Fruit fly (Drosophila melanogaster) whole organism, embryonic: ENCODE results near the gene rno.

Experiments used
- Abd-B ChIP-seq: fragments of 200-800 bp; sonication (Bioruptor generic); optimal IDR thresholded peaks from 2 replicates; lab custom pipeline; 2018; ENCODE audit warnings: missing biosample characterization, mild to moderate bottlenecking, missing genetic modification characterization, moderate library complexity
- CG11398 ChIP-seq: fragments of 200-800 bp; sonication (Bioruptor generic); optimal IDR thresholded peaks from 2 replicates; lab custom pipeline; 2016; ENCODE audit warnings: missing biosample characterization, missing genetic modification characterization
- CG11456 ChIP-seq: fragments of 200-800 bp; sonication (Bioruptor generic); IDR thresholded peaks from 3 replicates; pipeline ENCODE4 v1.3.6; 2022; ENCODE audit warnings: missing biosample characterization, missing genetic modification characterization
- CG11560 ChIP-seq: fragments of 200-800 bp; sonication (Bioruptor generic); IDR thresholded peaks from 3 replicates; pipeline ENCODE4 v1.3.6; 2022; ENCODE audit warnings: missing biosample characterization, missing genetic modification characterization
- CG12744 ChIP-seq: fragments of 200-800 bp; sonication (Bioruptor generic); optimal IDR thresholded peaks from 2 replicates; lab custom pipeline; 2016; ENCODE audit warnings: missing biosample characterization, missing genetic modification characterization
- CG1603 ChIP-seq: fragments of 200-800 bp; sonication (Bioruptor generic); optimal IDR thresholded peaks from 2 replicates; lab custom pipeline; 2019; ENCODE audit warnings: missing biosample characterization, mild to moderate bottlenecking, missing genetic modification characterization, moderate library complexity
- CG16779 ChIP-seq: fragments of 200-800 bp; sonication (Bioruptor generic); IDR thresholded peaks from 2 replicates; pipeline ENCODE4 v1.3.6; 2022; ENCODE audit warnings: missing biosample characterization, missing genetic modification characterization
- CG17186 ChIP-seq: fragments of 200-800 bp; sonication (Bioruptor generic); optimal IDR thresholded peaks from 3 replicates; lab custom pipeline; 2017; ENCODE audit warnings: missing biosample characterization, missing genetic modification reagents, missing genetic modification characterization
- CG17385 ChIP-seq: fragments of 200-800 bp; sonication (Bioruptor generic); optimal IDR thresholded peaks from 3 replicates; lab custom pipeline; 2018; ENCODE audit warnings: missing biosample characterization, mild to moderate bottlenecking, missing genetic modification characterization
- CG2116 ChIP-seq: fragments of 200-800 bp; sonication (Bioruptor generic); optimal IDR thresholded peaks from 3 replicates; lab custom pipeline; 2018; ENCODE audit warnings: missing biosample characterization, mild to moderate bottlenecking, missing genetic modification characterization
- CG2199 ChIP-seq: fragments of 200-800 bp; sonication (Bioruptor generic); IDR thresholded peaks from 3 replicates; pipeline ENCODE4 v1.3.6; 2022; ENCODE audit warnings: missing biosample characterization, missing genetic modification characterization
- CG3847 ChIP-seq: fragments of 200-800 bp; sonication (Bioruptor generic); IDR thresholded peaks from 2 replicates; pipeline ENCODE4 v1.3.6; 2022; ENCODE audit warnings: missing biosample characterization, missing genetic modification characterization
- CG6254 ChIP-seq: fragments of 200-800 bp; sonication (Bioruptor generic); optimal IDR thresholded peaks from 3 replicates; lab custom pipeline; 2017; ENCODE audit warnings: mild to moderate bottlenecking, missing biosample characterization, missing genetic modification reagents, missing genetic modification characterization
- CG6765 ChIP-seq: fragments of 200-800 bp; sonication (Bioruptor generic); optimal IDR thresholded peaks from 3 replicates; lab custom pipeline; 2017; ENCODE audit warnings: missing biosample characterization, mild to moderate bottlenecking, missing genetic modification characterization
- CG9215 ChIP-seq: fragments of 200-800 bp; sonication (Bioruptor generic); IDR thresholded peaks from 2 replicates; pipeline ENCODE4 v1.3.6; 2022; ENCODE audit warnings: missing biosample characterization, missing genetic modification characterization
- CHES-1-like ChIP-seq: fragments of 200-800 bp; sonication (Bioruptor generic); optimal IDR thresholded peaks from 2 replicates; lab custom pipeline; 2016; ENCODE audit warnings: missing biosample characterization, missing genetic modification characterization
- CTCF ChIP-seq: fragments of 200-800 bp; sonication (Bioruptor generic); optimal IDR thresholded peaks from 2 replicates; lab custom pipeline; 2017; ENCODE audit warnings: missing biosample characterization, mild to moderate bottlenecking, missing genetic modification characterization, moderate library complexity
- Deaf1 ChIP-seq: fragments of 200-800 bp; optimal IDR thresholded peaks from 3 replicates; lab custom pipeline; 2019; ENCODE audit warnings: missing biosample characterization, mild to moderate bottlenecking, missing genetic modification characterization, moderate library complexity
- Dfd ChIP-seq, 2 experiments: fragments of >200 bp; optimal IDR thresholded peaks; 2 replicates each; lab custom pipeline; 2017; ENCODE audit warnings: missing biosample characterization in 2 of 2, missing genetic modification characterization in 2 of 2
- HLHmδ ChIP-seq: fragments of 200-800 bp; sonication (Bioruptor generic); optimal IDR thresholded peaks from 2 replicates; lab custom pipeline; 2018; ENCODE audit warnings: missing biosample characterization, mild to moderate bottlenecking, missing genetic modification characterization, moderate library complexity
- Hey ChIP-seq: fragments of 200-800 bp; sonication (Bioruptor generic); optimal IDR thresholded peaks from 3 replicates; lab custom pipeline; 2018; ENCODE audit warnings: missing biosample characterization, mild to moderate bottlenecking, missing genetic modification characterization
- Hr3 ChIP-seq: fragments of 200-800 bp; sonication (Bioruptor generic); optimal IDR thresholded peaks from 3 replicates; lab custom pipeline; 2016; ENCODE audit warnings: missing biosample characterization, missing genetic modification characterization
- Kr ChIP-seq: fragments of 200-800 bp; sonication (Bioruptor generic); optimal IDR thresholded peaks from 2 replicates; lab custom pipeline; 2017; ENCODE audit warnings: missing biosample characterization, mild to moderate bottlenecking, missing genetic modification characterization
- Med ChIP-seq: fragments of 200-800 bp; sonication (Bioruptor generic); peaks from one replicate; lab custom pipeline; 2016; ENCODE audit warnings: missing biosample characterization, missing genetic modification characterization, mild to moderate bottlenecking, inconsistent platforms, moderate library complexity
- Myb ChIP-seq: fragments of 200-800 bp; sonication (Bioruptor generic); optimal IDR thresholded peaks from 2 replicates; lab custom pipeline; 2016; ENCODE audit warnings: missing biosample characterization, missing genetic modification characterization
- Ptx1 ChIP-seq: fragments of 200-800 bp; sonication (Bioruptor generic); IDR thresholded peaks from 2 replicates; pipeline ENCODE4 v1.3.6; 2022; ENCODE audit warnings: missing biosample characterization, missing genetic modification characterization
- Side ChIP-seq: fragments of 200-800 bp; sonication (Bioruptor generic); optimal IDR thresholded peaks from 2 replicates; lab custom pipeline; 2016; ENCODE audit warnings: missing biosample characterization, missing genetic modification characterization
- Sry-β ChIP-seq: fragments of 200-800 bp; sonication (Bioruptor generic); optimal IDR thresholded peaks from 2 replicates; lab custom pipeline; 2018; ENCODE audit warnings: missing biosample characterization, mild to moderate bottlenecking, missing genetic modification characterization, moderate library complexity
- Sry-δ ChIP-seq: fragments of 200-800 bp; sonication (Bioruptor generic); optimal IDR thresholded peaks from 2 replicates; lab custom pipeline; 2016; ENCODE audit warnings: missing biosample characterization, missing genetic modification characterization
- Trl ChIP-seq, 3 experiments: fragments of >200 bp in 2 of 3; fragments of 200-800 bp in 1 of 3; sonication (Bioruptor generic) in 1 of 3; optimal IDR thresholded peaks; 2 replicates in 1 of 3; 3 replicates in 2 of 3; lab custom pipeline; 2016 to 2017; ENCODE audit warnings: missing biosample characterization in 1 of 3, missing genetic modification characterization in 1 of 3
- chif ChIP-seq, 2 experiments: fragments of 200-800 bp; sonication (Bioruptor generic); optimal IDR thresholded peaks; 3 replicates each; lab custom pipeline; 2016; ENCODE audit warnings: missing biosample characterization in 2 of 2, missing genetic modification characterization in 2 of 2
- ci ChIP-seq: fragments of 200-800 bp; sonication (Bioruptor generic); IDR thresholded peaks from 3 replicates; pipeline ENCODE4 v1.3.6; 2022; ENCODE audit warnings: missing biosample characterization, missing genetic modification characterization
- danr ChIP-seq: fragments of 200-800 bp; sonication (Bioruptor generic); IDR thresholded peaks from 2 replicates; pipeline ENCODE4 v1.3.6; 2022; ENCODE audit warnings: missing biosample characterization, missing genetic modification characterization
- dati ChIP-seq: fragments of 200-800 bp; sonication (Bioruptor generic); IDR thresholded peaks from 2 replicates; pipeline ENCODE4 v1.3.6; 2022; ENCODE audit warnings: missing biosample characterization, missing genetic modification characterization
- dm ChIP-seq: fragments of 200-800 bp; sonication (Bioruptor generic); optimal IDR thresholded peaks from 3 replicates; lab custom pipeline; 2016; ENCODE audit warnings: missing biosample characterization, missing genetic modification characterization
- grn ChIP-seq: fragments of 200-800 bp; sonication (Bioruptor generic); optimal IDR thresholded peaks from 3 replicates; lab custom pipeline; 2017; ENCODE audit warnings: missing biosample characterization, missing genetic modification characterization
- ham ChIP-seq: fragments of 200-800 bp; sonication (Bioruptor generic); IDR thresholded peaks from 2 replicates; pipeline ENCODE4 v1.3.6; 2022; ENCODE audit warnings: missing biosample characterization, missing genetic modification characterization
- her ChIP-seq: fragments of 200-800 bp; sonication (Bioruptor generic); optimal IDR thresholded peaks from 2 replicates; lab custom pipeline; 2016; ENCODE audit warnings: missing biosample characterization, missing genetic modification characterization
- jumu ChIP-seq: fragments of 200-800 bp; sonication (Bioruptor generic); optimal IDR thresholded peaks from 3 replicates; lab custom pipeline; 2016; ENCODE audit warnings: missing biosample characterization, missing genetic modification characterization
- kni ChIP-seq: fragments of 200-800 bp; sonication (Bioruptor generic); optimal IDR thresholded peaks from 3 replicates; lab custom pipeline; 2017; ENCODE audit warnings: mild to moderate bottlenecking, missing biosample characterization, missing genetic modification reagents, missing genetic modification characterization
- lilli ChIP-seq: fragments of 200-800 bp; sonication (Bioruptor generic); optimal IDR thresholded peaks from 3 replicates; lab custom pipeline; 2016; ENCODE audit warnings: missing biosample characterization, missing genetic modification characterization
- mld ChIP-seq: fragments of 200-800 bp; sonication (Bioruptor generic); IDR thresholded peaks from 3 replicates; pipeline ENCODE4 v1.3.6; 2022; ENCODE audit warnings: missing biosample characterization, missing genetic modification characterization; ENCODE audit not compliant: partially characterized antibody
- oc ChIP-seq: fragments of 200-800 bp; sonication (Bioruptor generic); optimal IDR thresholded peaks from 2 replicates; lab custom pipeline; 2018; ENCODE audit warnings: missing biosample characterization, mild to moderate bottlenecking, missing genetic modification characterization, moderate library complexity
- pb ChIP-seq: fragments of 200-800 bp; sonication (Bioruptor generic); optimal IDR thresholded peaks from 3 replicates; lab custom pipeline; 2016; ENCODE audit warnings: missing biosample characterization, missing genetic modification characterization
- pfk ChIP-seq: fragments of 200-800 bp; sonication (Bioruptor generic); optimal IDR thresholded peaks from 2 replicates; lab custom pipeline; 2018; ENCODE audit warnings: missing biosample characterization, mild to moderate bottlenecking, missing genetic modification characterization, moderate library complexity
- phol ChIP-seq: fragments of 200-800 bp; sonication (Bioruptor generic); optimal IDR thresholded peaks from 3 replicates; lab custom pipeline; 2018; ENCODE audit warnings: missing biosample characterization, mild to moderate bottlenecking, missing genetic modification characterization, moderate library complexity
- sqz ChIP-seq: fragments of 200-800 bp; sonication (Bioruptor generic); optimal IDR thresholded peaks from 3 replicates; lab custom pipeline; 2018; ENCODE audit warnings: missing biosample characterization, mild to moderate bottlenecking, missing genetic modification characterization
- twi ChIP-seq: fragments of 200-800 bp; optimal IDR thresholded peaks from 2 replicates; lab custom pipeline; 2019; ENCODE audit warnings: missing biosample characterization, mild to moderate bottlenecking, missing genetic modification characterization, moderate library complexity
- tx ChIP-seq: fragments of 200-800 bp; sonication (Bioruptor generic); optimal IDR thresholded peaks from 2 replicates; lab custom pipeline; 2016; ENCODE audit warnings: missing biosample characterization, missing genetic modification characterization
- wdn ChIP-seq: fragments of 200-800 bp; sonication (Bioruptor generic); IDR thresholded peaks from 2 replicates; pipeline ENCODE4 v1.3.6; 2022; ENCODE audit warnings: missing biosample characterization, missing genetic modification characterization

Gene rno

dm6 chr3L:205723-206284, 6.2 kb upstream of the rno start, which contains the start of the genes Gk1 and CG13876 (continued):
- TF ChIP-seq kni (GFP tag; lab: Kevin White, UChicago) (peak; percentile 89), twi (tag; lab: Kevin White, UChicago) (peak; percentile 88), danr (GFP tag; lab: Robert Waterston, UW) (peak; percentile 60; the same call in 1 of the 2 replicates), CG17385 (GFP tag; lab: Kevin White, UChicago) (peak; percentile 92), CG17186 (peak; percentile 48), Dfd (GFP tag; optimal IDR thresholded peaks at IDR 0.05; lab: Kevin White, UChicago) (no peak), CG9215 (GFP tag; lab: Robert Waterston, UW) (peak; percentile 81), CG11456 (peak; percentile 82; the same call in 2 of the 3 replicates), tx (GFP tag; lab: Kevin White, UChicago) (no peak), ham (GFP tag; lab: Robert Waterston, UW) (peak; percentile 71; the same call in 1 of the 2 replicates), CG6254 (peak; percentile 88), Myb (GFP tag; lab: Kevin White, UChicago) (peak; percentile 34), Sry-β (GFP tag; lab: Kevin White, UChicago) (peak; percentile 30), CG12744 (peak; percentile 62), Ptx1 (GFP tag; lab: Robert Waterston, UW) (peak; percentile 93), dm (GFP tag; lab: Kevin White, UChicago) (no peak), CG6765 (GFP tag; lab: Kevin White, UChicago) (peak; percentile 94), CG2199 (peak; percentile 94), mld (GFP tag; lab: Robert Waterston, UW) (no peak), Kr (no peak), Abd-B (GFP tag; lab: Kevin White, UChicago) (peak; percentile 87), dati (GFP tag; lab: Robert Waterston, UW) (peak; percentile 57; the same call in 1 of the 2 replicates), CHES-1-like (GFP tag; lab: Kevin White, UChicago) (peak; percentile 27), lilli (GFP tag; lab: Kevin White, UChicago) (peak; percentile 86), chif (GFP tag; optimal IDR thresholded peaks at IDR 0.05; lab: Kevin White, UChicago) (peak in 1 of 2 experiments; percentile 44), her (GFP tag; lab: Kevin White, UChicago) (peak; percentile 47), ci (peak; percentile 97), CG2116 (GFP tag; lab: Kevin White, UChicago) (peak; percentile 75), CG1603 (tag; lab: Kevin White, UChicago) (peak; percentile 76), wdn (GFP tag; lab: Robert Waterston, UW) (peak; percentile 94), sqz (peak; percentile 94), CG3847 (GFP tag; lab: Robert Waterston, UW) (peak; percentile 94), CG16779 (GFP tag; lab: Robert Waterston, UW) (peak; percentile 83), CTCF (GFP tag; lab: Kevin White, UChicago) (peak; percentile 25), Hr3 (peak; percentile 85), Trl (optimal IDR thresholded peaks at IDR 0.05; lab: Kevin White, UChicago) (peak in 1 of 2 experiments; percentile 9), Trl (GFP tag; optimal IDR thresholded peaks at IDR 0.05; lab: Kevin White, UChicago) (peak; percentile 5), CG11560 (tag; lab: Robert Waterston, UW) (peak; percentile 60; the same call in 1 of the 3 replicates), Med (GFP tag; lab: Kevin White, UChicago) (peak; percentile 92), phol (tag; lab: Kevin White, UChicago) (peak; percentile 96), pfk (GFP tag; lab: Kevin White, UChicago) (peak; percentile 66), HLHmδ (no peak), oc (tag; lab: Kevin White, UChicago) (peak; percentile 95), grn (GFP tag; lab: Kevin White, UChicago) (peak; percentile 78), pb (GFP tag; lab: Kevin White, UChicago) (no peak), Sry-δ (GFP tag; lab: Kevin White, UChicago) (no peak), jumu (GFP tag; lab: Kevin White, UChicago) (no peak), CG11398 (GFP tag; lab: Kevin White, UChicago) (no peak), Deaf1 (tag; lab: Kevin White, UChicago) (peak; percentile 85), Side (GFP tag; lab: Kevin White, UChicago) (peak; percentile 45), Hey (tag; lab: Kevin White, UChicago) (no peak)
